Worm (Caenorhabditis elegans) whole organism, L1 larva: ENCODE data around the gene dhs-29.

ENCODE experiments used
- C04F5.9 ChIP-seq: sonication (generic microtip); optimal IDR thresholded peaks from 2 replicates; lab custom pipeline; 2016; ENCODE audit warnings: missing genetic modification characterization, missing compliant biosample characterization
- C34B4.2 ChIP-seq: sonication (generic microtip); optimal IDR thresholded peaks from 2 replicates; lab custom pipeline; 2017; ENCODE audit warnings: mild to moderate bottlenecking, missing genetic modification characterization, missing compliant biosample characterization
- Y116A8C.19 ChIP-seq: sonication (generic microtip); optimal IDR thresholded peaks from 2 replicates; lab custom pipeline; 2016; ENCODE audit warnings: missing compliant biosample characterization, missing genetic modification characterization, borderline replicate concordance
- blmp-1 ChIP-seq: fragments of 150-350 bp; optimal IDR thresholded peaks from 2 replicates; lab custom pipeline; 2014; ENCODE audit warnings: missing biosample characterization, missing genetic modification characterization
- ceh-63 ChIP-seq: fragments of 200-800 bp; sonication (Bioruptor generic); optimal IDR thresholded peaks from 2 replicates; lab custom pipeline; 2018; ENCODE audit warnings: mild to moderate bottlenecking, missing genetic modification characterization, missing compliant biosample characterization
- ces-1 ChIP-seq: fragments of 150-350 bp; optimal IDR thresholded peaks from 2 replicates; lab custom pipeline; 2014; ENCODE audit warnings: missing biosample characterization, missing genetic modification reagents, missing genetic modification characterization
- dpl-1 ChIP-seq, 3 experiments: fragments of 150-350 bp in 2 of 3; sonication (generic microtip) in 1 of 3; optimal IDR thresholded peaks; 2 replicates each; lab custom pipeline; 2014 to 2017; ENCODE audit warnings: missing biosample characterization in 3 of 3, missing genetic modification characterization in 3 of 3, missing genetic modification reagents in 3 of 3
- efl-1 ChIP-seq, 4 experiments: fragments of 150-350 bp; optimal IDR thresholded peaks in 3 of 4; peaks in 1 of 4; 1 replicate in 1 of 4; 2 replicates in 3 of 4; lab custom pipeline; 2014; ENCODE audit warnings: missing biosample characterization in 2 of 4, missing genetic modification characterization in 2 of 4, missing genetic modification reagents in 2 of 4
- egl-13 ChIP-seq: sonication (generic microtip); optimal IDR thresholded peaks from 2 replicates; lab custom pipeline; 2016; ENCODE audit warnings: missing genotype, missing genetic modification reagents, missing genetic modification characterization, missing compliant biosample characterization
- elt-2 ChIP-seq: sonication (generic microtip); optimal IDR thresholded peaks from 2 replicates; lab custom pipeline; 2016; ENCODE audit warnings: missing genetic modification characterization, mild to moderate bottlenecking, inconsistent platforms, missing compliant biosample characterization, missing genetic modification reagents
- elt-3 ChIP-seq, 6 experiments: fragments of 150-350 bp in 1 of 6; sonication (generic microtip); optimal IDR thresholded peaks; 2 replicates each; lab custom pipeline; 2017 to 2018; ENCODE audit warnings: missing biosample characterization in 6 of 6, missing genetic modification characterization in 6 of 6, inconsistent platforms in 1 of 6
- fkh-10 ChIP-seq: sonication (generic microtip); optimal IDR thresholded peaks from 2 replicates; lab custom pipeline; 2017; ENCODE audit warnings: missing biosample characterization, missing genetic modification reagents, missing genetic modification characterization
- fos-1 ChIP-seq: fragments of 150-350 bp; optimal IDR thresholded peaks from 2 replicates; lab custom pipeline; 2014; ENCODE audit warnings: missing biosample characterization, missing genetic modification characterization
- hlh-17 ChIP-seq: fragments of 200-800 bp; sonication (Bioruptor generic); optimal IDR thresholded peaks from 2 replicates; lab custom pipeline; 2018; ENCODE audit warnings: missing genetic modification characterization, mild to moderate bottlenecking, missing compliant biosample characterization, moderate library complexity, borderline replicate concordance
- hpl-2 ChIP-seq: fragments of 150-350 bp; optimal IDR thresholded peaks from 2 replicates; lab custom pipeline; 2014; ENCODE audit warnings: missing biosample characterization, missing genetic modification reagents, missing genetic modification characterization
- isw-1 ChIP-seq: fragments of 200-800 bp; sonication (Bioruptor generic); IDR thresholded peaks from 2 replicates; pipeline ENCODE4 v1.3.6; 2022; ENCODE audit warnings: missing genetic modification characterization, missing compliant biosample characterization
- lin-13 ChIP-seq: fragments of 150-350 bp; optimal IDR thresholded peaks from 2 replicates; lab custom pipeline; 2014; ENCODE audit warnings: missing biosample characterization, missing genetic modification reagents, missing genetic modification characterization
- lin-35 ChIP-seq, 2 experiments: fragments of 150-350 bp; optimal IDR thresholded peaks; 2 replicates each; lab custom pipeline; 2014; ENCODE audit warnings: missing biosample characterization in 2 of 2, missing genetic modification characterization in 2 of 2, missing genetic modification reagents in 2 of 2
- lin-39 ChIP-seq: fragments of 150-350 bp; optimal IDR thresholded peaks from 2 replicates; lab custom pipeline; 2014; ENCODE audit warnings: missing biosample characterization, missing genetic modification reagents, missing genetic modification characterization
- lsy-2 ChIP-seq, 2 experiments: fragments of 150-350 bp; optimal IDR thresholded peaks; 2 replicates each; lab custom pipeline; 2014; ENCODE audit warnings: missing biosample characterization in 2 of 2, missing genetic modification characterization in 2 of 2
- nhr-11 ChIP-seq: fragments of 150-350 bp; optimal IDR thresholded peaks from 2 replicates; lab custom pipeline; 2014; ENCODE audit warnings: missing biosample characterization, missing genetic modification characterization
- nhr-12 ChIP-seq: sonication (generic microtip); optimal IDR thresholded peaks from 2 replicates; lab custom pipeline; 2017; ENCODE audit warnings: missing biosample characterization, missing genetic modification characterization
- nhr-19 ChIP-seq: fragments of 200-800 bp; sonication (Bioruptor generic); conservative IDR thresholded peaks from 2 replicates; pipeline ENCODE4 v1.3.6; 2022; ENCODE audit warnings: missing genetic modification characterization, missing compliant biosample characterization
- nhr-71 ChIP-seq: sonication (generic microtip); optimal IDR thresholded peaks from 2 replicates; lab custom pipeline; 2016; ENCODE audit warnings: mild to moderate bottlenecking, missing genetic modification characterization, moderate library complexity, missing compliant biosample characterization
- nhr-77 ChIP-seq: fragments of 150-350 bp; optimal IDR thresholded peaks from 2 replicates; lab custom pipeline; 2014; ENCODE audit warnings: missing biosample characterization, missing genetic modification characterization
- nhr-85 ChIP-seq: sonication (generic microtip); peaks from one replicate; lab custom pipeline; 2016; ENCODE audit warnings: missing genetic modification characterization, inconsistent platforms, missing compliant biosample characterization
- pax-3 ChIP-seq: fragments of 200-800 bp; sonication (Bioruptor generic); optimal IDR thresholded peaks from 2 replicates; lab custom pipeline; 2018; ENCODE audit warnings: mild to moderate bottlenecking, missing genetic modification characterization, moderate library complexity, missing compliant biosample characterization
- skn-1 ChIP-seq: fragments of 150-350 bp; optimal IDR thresholded peaks from 2 replicates; lab custom pipeline; 2014; ENCODE audit warnings: missing biosample characterization, missing genetic modification characterization
- sox-4 ChIP-seq: sonication (generic microtip); optimal IDR thresholded peaks from 2 replicates; lab custom pipeline; 2016; ENCODE audit warnings: missing genetic modification characterization, missing compliant biosample characterization
- swsn-7 ChIP-seq: sonication (generic microtip); optimal IDR thresholded peaks from 2 replicates; lab custom pipeline; 2016; ENCODE audit warnings: missing genetic modification characterization, missing compliant biosample characterization
- unc-130 ChIP-seq: fragments of 150-350 bp; optimal IDR thresholded peaks from 2 replicates; lab custom pipeline; 2017; ENCODE audit warnings: missing biosample characterization, missing genetic modification characterization, inconsistent platforms
- unc-62 ChIP-seq: fragments of 150-350 bp; optimal IDR thresholded peaks from 2 replicates; lab custom pipeline; 2014; ENCODE audit warnings: missing biosample characterization, missing genetic modification reagents, missing genetic modification characterization
- xbp-1 ChIP-seq: sonication (generic microtip); optimal IDR thresholded peaks from 2 replicates; lab custom pipeline; 2016; ENCODE audit warnings: missing genetic modification characterization, missing compliant biosample characterization
- zip-4 ChIP-seq: fragments of 200-800 bp; sonication (Bioruptor generic); optimal IDR thresholded peaks from 2 replicates; lab custom pipeline; 2018; ENCODE audit warnings: mild to moderate bottlenecking, missing genetic modification characterization, moderate library complexity, missing compliant biosample characterization
- ztf-11 ChIP-seq, 2 experiments: sonication (generic microtip); optimal IDR thresholded peaks; 2 replicates each; lab custom pipeline; 2016 to 2017; ENCODE audit warnings: missing genetic modification characterization in 2 of 2, missing biosample characterization in 1 of 2, missing compliant biosample characterization in 1 of 2

dhs-29 gene

ce11 chrX:7651219-7651958 is 13.3 kb downstream of the dhs-29 start:
- TF ChIP-seq swsn-7 (tag; lab: Kevin White, UChicago) (no peak), pax-3 (tag; lab: Kevin White, UChicago) (no peak), lin-35 (GFP tag; optimal IDR thresholded peaks at IDR 0.05; lab: Kevin White, UChicago) (no peak), nhr-71 (tag; lab: Kevin White, UChicago) (no peak), fos-1 (tag; lab: Kevin White, UChicago) (no peak), nhr-19 (GFP tag; lab: Robert Waterston, UW) (no peak), egl-13 (tag; lab: Kevin White, UChicago) (no peak), sox-4 (tag; lab: Kevin White, UChicago) (no peak), nhr-85 (no peak)

ce11 chrX:7645313-7645712 is 19.4 kb downstream of the dhs-29 start, which contains the start of gene F26A10.2:
F26A10.2 (minus strand) TSS chrX:7645413.
- TF ChIP-seq elt-2 (tag; lab: Kevin White, UChicago) (no peak), xbp-1 (tag; lab: Kevin White, UChicago) (no peak), nhr-11 (tag; lab: Kevin White, UChicago) (no peak)

- TF ChIP-seq zip-4 (no peak), dpl-1 (GFP tag; optimal IDR thresholded peaks at IDR 0.05; lab: Kevin White, UChicago) (no peak), lsy-2 (tag; optimal IDR thresholded peaks at IDR 0.05; lab: Kevin White, UChicago) (no peak), elt-3 (tag; optimal IDR thresholded peaks at IDR 0.05; lab: Kevin White, UChicago) (no peak), C34B4.2 (tag; lab: Kevin White, UChicago) (no peak), hpl-2 (no peak), unc-62 (GFP tag; lab: Kevin White, UChicago) (no peak)
These were observed 23.9 kb downstream of the dhs-29 start for ce11 chrX:7640811-7641210.

ce11 chrX:7640391-7640790 is 24.3 kb downstream of the dhs-29 start:
- TF ChIP-seq skn-1 (tag; lab: Kevin White, UChicago) (no peak), Y116A8C.19 (no peak), ces-1 (GFP tag; lab: Kevin White, UChicago) (no peak), nhr-12 (no peak), unc-130 (tag; lab: Kevin White, UChicago) (no peak), elt-3 (tag; optimal IDR thresholded peaks at IDR 0.05; lab: Kevin White, UChicago) (no peak), isw-1 (GFP tag; lab: Robert Waterston, UW) (no peak), ztf-11 (tag; optimal IDR thresholded peaks at IDR 0.05; lab: Kevin White, UChicago) (no peak), fkh-10 (no peak), nhr-77 (tag; lab: Kevin White, UChicago) (no peak), ceh-63 (GFP tag; lab: Kevin White, UChicago) (no peak), xbp-1 (tag; lab: Kevin White, UChicago) (no peak), efl-1 (optimal IDR thresholded peaks at IDR 0.05; lab: Kevin White, UChicago) (no peak), efl-1 (GFP tag; optimal IDR thresholded peaks at IDR 0.05 in 1 of 2; lab: Kevin White, UChicago) (no peak), lin-39 (tag; lab: Kevin White, UChicago) (no peak), C34B4.2 (tag; lab: Kevin White, UChicago) (no peak), lin-13 (no peak)

- TF ChIP-seq swsn-7 (tag; lab: Kevin White, UChicago) (no peak), hlh-17 (no peak), Y116A8C.19 (no peak), fos-1 (tag; lab: Kevin White, UChicago) (no peak), blmp-1 (tag; lab: Kevin White, UChicago) (peak; percentile 78), elt-3 (tag; optimal IDR thresholded peaks at IDR 0.05; lab: Kevin White, UChicago) (peak in 1 of 6 experiments; percentile 11), C04F5.9 (tag; lab: Kevin White, UChicago) (no peak)
These were observed 25.9 kb downstream of the dhs-29 start for ce11 chrX:7638790-7639189.
